Worm (Caenorhabditis elegans) whole organism, late embryonic: ENCODE results near the gene Y46G5A.39.

Source experiments
- K09A11.1 ChIP-seq: sonication (generic microtip); optimal IDR thresholded peaks from 2 replicates; lab custom pipeline; 2017; ENCODE audit warnings: antibody characterized with exemption, mild to moderate bottlenecking, missing genetic modification characterization, missing compliant biosample characterization; ENCODE audit not compliant: insufficient read depth
- ceh-18 ChIP-seq: sonication (generic microtip); optimal IDR thresholded peaks from 2 replicates; lab custom pipeline; 2016; ENCODE audit warnings: missing genetic modification characterization, missing compliant biosample characterization
- ceh-6 ChIP-seq: fragments of 200-800 bp; sonication (Bioruptor generic); optimal IDR thresholded peaks from 2 replicates; lab custom pipeline; 2018; ENCODE audit warnings: mild to moderate bottlenecking, missing genetic modification characterization, missing compliant biosample characterization
- dmd-4 ChIP-seq: sonication (generic microtip); optimal IDR thresholded peaks from 2 replicates; lab custom pipeline; 2016; ENCODE audit warnings: borderline replicate concordance, missing genetic modification characterization, missing compliant biosample characterization
- madf-2 ChIP-seq: sonication (generic microtip); optimal IDR thresholded peaks from 2 replicates; lab custom pipeline; 2017; ENCODE audit warnings: missing genetic modification characterization, missing compliant biosample characterization
- nhr-11 ChIP-seq: fragments of 150-350 bp; optimal IDR thresholded peaks from 2 replicates; lab custom pipeline; 2014; ENCODE audit warnings: missing biosample characterization, missing genetic modification characterization
- pax-1 ChIP-seq: fragments of 150-350 bp; optimal IDR thresholded peaks from 2 replicates; lab custom pipeline; 2014; ENCODE audit warnings: missing biosample characterization, missing genetic modification characterization
- sox-2 ChIP-seq: fragments of 200-800 bp; sonication (Bioruptor generic); IDR thresholded peaks from 2 replicates; pipeline ENCODE4 v1.3.6; 2022; ENCODE audit warnings: missing genetic modification reagents, missing genetic modification characterization, missing compliant biosample characterization
- tbx-7 ChIP-seq: sonication (generic microtip); optimal IDR thresholded peaks from 2 replicates; lab custom pipeline; 2016; ENCODE audit warnings: missing genotype, missing genetic modification characterization, missing compliant biosample characterization

DNA sequence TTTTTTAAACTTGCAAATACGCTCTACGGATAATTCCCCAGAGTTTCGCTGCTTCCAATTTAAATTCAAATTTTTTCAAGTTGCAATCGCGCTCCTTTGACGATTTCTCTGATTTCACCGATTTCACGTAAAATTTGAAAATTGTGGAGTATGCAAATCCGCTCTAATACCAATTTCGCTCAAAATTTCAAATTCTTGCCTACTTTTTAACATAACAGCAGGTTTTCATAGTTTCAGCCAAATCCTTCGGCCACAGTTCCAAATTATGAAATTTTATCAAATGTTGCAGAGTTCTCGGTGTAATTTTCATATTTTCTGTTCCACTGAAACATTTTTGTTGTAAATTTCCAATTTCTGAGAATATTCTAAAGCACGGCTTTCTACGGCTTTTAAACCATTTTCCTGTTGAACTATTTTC is 34.2 kb upstream of the Y46G5A.39 start, which contains the start of gene alkb-7:
- no peak for TF ChIP-seq madf-2 (tag; lab: Kevin White, UChicago)
- TF ChIP-seq tbx-7 (tag; lab: Kevin White, UChicago): no peak
- no peak for TF ChIP-seq nhr-11 (tag; lab: Kevin White, UChicago)
- no peak for TF ChIP-seq ceh-18 (tag; lab: Kevin White, UChicago)
- no peak for TF ChIP-seq dmd-4
- TF ChIP-seq pax-1 (tag; lab: Kevin White, UChicago): no peak
- no peak for TF ChIP-seq ceh-6 (GFP tag; lab: Kevin White, UChicago)
- no peak for TF ChIP-seq sox-2 (GFP tag; lab: Robert Waterston, UW)
- no peak for TF ChIP-seq K09A11.1
